Worm (Caenorhabditis elegans) whole organism, L3 larva: ENCODE data around the gene F40C5.2.

Experiments
- aly-2 ChIP-seq: fragments of 150-350 bp; optimal IDR thresholded peaks from 2 replicates; lab custom pipeline; 2014; ENCODE audit warnings: missing biosample characterization, missing genetic modification characterization
- ama-1 ChIP-seq: fragments of 150-350 bp; optimal IDR thresholded peaks from 2 replicates; lab custom pipeline; 2018
- elt-3 ChIP-seq, 3 experiments: fragments of 150-350 bp in 1 of 3; sonication (generic microtip) in 2 of 3; optimal IDR thresholded peaks; 2 replicates in 2 of 3; 4 replicates in 1 of 3; lab custom pipeline; 2014 to 2017; ENCODE audit warnings: missing biosample characterization in 3 of 3, missing genetic modification characterization in 3 of 3
- fkh-2 ChIP-seq: fragments of 150-350 bp; optimal IDR thresholded peaks from 2 replicates; lab custom pipeline; 2014; ENCODE audit warnings: missing biosample characterization, missing genetic modification reagents, missing genetic modification characterization
- nhr-11 ChIP-seq: fragments of 150-350 bp; optimal IDR thresholded peaks from 2 replicates; lab custom pipeline; 2014; ENCODE audit warnings: missing biosample characterization, missing genetic modification characterization
- nhr-28 ChIP-seq: fragments of 150-350 bp; optimal IDR thresholded peaks from 2 replicates; lab custom pipeline; 2014; ENCODE audit warnings: missing biosample characterization, missing genetic modification characterization
- nhr-77 ChIP-seq: fragments of 150-350 bp; optimal IDR thresholded peaks from 2 replicates; lab custom pipeline; 2014; ENCODE audit warnings: missing biosample characterization, missing genetic modification characterization
- pha-4 ChIP-seq: fragments of 150-350 bp; optimal IDR thresholded peaks from 2 replicates; lab custom pipeline; 2014; ENCODE audit warnings: missing biosample characterization, missing genetic modification reagents, missing genetic modification characterization
- tbx-2 ChIP-seq: sonication (generic microtip); optimal IDR thresholded peaks from 2 replicates; lab custom pipeline; 2016; ENCODE audit warnings: mild to moderate bottlenecking, missing genetic modification characterization, missing compliant biosample characterization

- TF ChIP-seq aly-2 (tag; lab: Kevin White, UChicago): no peak
- TF ChIP-seq fkh-2 (tag; lab: Kevin White, UChicago): no peak
- no peak for TF ChIP-seq ama-1
- TF ChIP-seq elt-3 (tag; optimal IDR thresholded peaks at IDR 0.05; lab: Kevin White, UChicago): no peak
- no peak for TF ChIP-seq nhr-11
- TF ChIP-seq pha-4: no peak
- no peak for TF ChIP-seq nhr-28 (tag; lab: Kevin White, UChicago)
- no peak for TF ChIP-seq nhr-77
- no peak for TF ChIP-seq tbx-2
Observed at ce11 chrV:3600570-3600969, 29.8 kb downstream of the F40C5.2 start, which contains the start of gene T22F3.7.
